Fruit fly (Drosophila melanogaster): ENCODE results near the gene Tsp26A.
A peak's percentile ranks its signal among the peaks of the same experiment; 100 is the strongest.

Tsp26A gene

dm6 chr2L:6047528-6048160, 47.6 kb downstream of the Tsp26A start, which contains the start of gene IPIP (continued):
- TF ChIP-seq CG9932 (GFP tag; IDR thresholded peaks at IDR 0.05) (peak; percentile 79), Nf-YB (GFP tag; optimal IDR thresholded peaks at IDR 0.05) (no peak), CG11723 (GFP tag; optimal IDR thresholded peaks at IDR 0.05) (no peak), CG2712 (tag; optimal IDR thresholded peaks at IDR 0.05) (peak; percentile 46), sens-2 (GFP tag; IDR thresholded peaks at IDR 0.05) (no peak), Xbp1 (GFP tag; optimal IDR thresholded peaks at IDR 0.05) (peak; percentile 47), slp2 (GFP tag; optimal IDR thresholded peaks at IDR 0.05) (no peak), aop (GFP tag; IDR thresholded peaks at IDR 0.05) (no peak), Dad (GFP tag; optimal IDR thresholded peaks at IDR 0.05) (peak; percentile 1), CG6813 (GFP tag; optimal IDR thresholded peaks at IDR 0.05) (no peak), CG13123 (GFP tag; optimal IDR thresholded peaks at IDR 0.05) (no peak), CG8388 (GFP tag; optimal IDR thresholded peaks at IDR 0.05) (no peak), Oaz (GFP tag; IDR thresholded peaks at IDR 0.05) (no peak), dysf (GFP tag; IDR thresholded peaks at IDR 0.05) (0 out of 3 replicates have a peak, but pooled peaks have one; percentile 1), CG16863 (GFP tag; optimal IDR thresholded peaks at IDR 0.05) (no peak), CG14667 (GFP tag; IDR thresholded peaks at IDR 0.05) (peak; percentile 18; the same call in 1 of the 2 replicates), CG5180 (GFP tag; optimal IDR thresholded peaks at IDR 0.05) (no peak), CG14965 (GFP tag; optimal IDR thresholded peaks at IDR 0.05; ENCODE audit: borderline replicate concordance) (no peak), CG18476 (GFP tag; optimal IDR thresholded peaks at IDR 0.05) (no peak), CoRest (tag; optimal IDR thresholded peaks at IDR 0.05) (no peak), CG10543 (GFP tag; optimal IDR thresholded peaks at IDR 0.05) (peak; percentile 51), CG11695 (GFP tag; IDR thresholded peaks at IDR 0.05) (no peak), CG8765 (GFP tag; IDR thresholded peaks at IDR 0.05) (no peak), CG42726 (GFP tag; IDR thresholded peaks at IDR 0.05; ENCODE audit: partially characterized antibody) (peak; percentile 93), kay (GFP tag; optimal IDR thresholded peaks at IDR 0.05) (no peak), fd64A (GFP tag; optimal IDR thresholded peaks at IDR 0.05) (no peak), prd (optimal IDR thresholded peaks at IDR 0.05) (no peak), prd (GFP tag; IDR thresholded peaks at IDR 0.05) (peak; percentile 44; the same call in 1 of the 3 replicates), hbn (GFP tag; IDR thresholded peaks at IDR 0.05; ENCODE audit: partially characterized antibody) (peak; percentile 68; the same call in 1 of the 2 replicates), sob (GFP tag; IDR thresholded peaks at IDR 0.05) (0 out of 2 replicates have a peak, but pooled peaks have one; percentile 36), CG14050 (GFP tag; IDR thresholded peaks at IDR 0.05) (peak; percentile 17; the same call in 1 of the 3 replicates), Rfx (GFP tag; IDR thresholded peaks at IDR 0.05) (peak; percentile 74), insv (GFP tag; optimal IDR thresholded peaks at IDR 0.05) (no peak), CG10959 (GFP tag; IDR thresholded peaks at IDR 0.05) (no peak; the same call in 1 of the 2 replicates), Abd-B (GFP tag; optimal IDR thresholded peaks at IDR 0.05) (no peak), lov (optimal IDR thresholded peaks at IDR 0.05) (no peak), lov (GFP tag; IDR thresholded peaks at IDR 0.05) (peak; percentile 60; the same call in 1 of the 3 replicates), CG31224 (GFP tag; IDR thresholded peaks at IDR 0.05) (no peak), br (optimal IDR thresholded peaks at IDR 0.05) (no peak), al (GFP tag; IDR thresholded peaks at IDR 0.05) (0 out of 2 replicates have a peak, but pooled peaks have one; percentile 8), CG12071 (GFP tag; optimal IDR thresholded peaks at IDR 0.05) (no peak), D19B (GFP tag; optimal IDR thresholded peaks at IDR 0.05) (no peak), Pdp1 (GFP tag; optimal IDR thresholded peaks at IDR 0.05) (peak in 1 of 2 experiments; percentile 98), CG16779 (GFP tag; IDR thresholded peaks at IDR 0.05) (0 out of 2 replicates have a peak, but pooled peaks have one; percentile 50)
